Worm (Caenorhabditis elegans) whole organism, L4 larva: ENCODE data around the gene Y34B4A.2.

ENCODE experiments used
- F10B5.3 ChIP-seq: sonication (generic microtip); optimal IDR thresholded peaks from 2 replicates; lab custom pipeline; 2016; ENCODE audit warnings: mild to moderate bottlenecking, missing genetic modification characterization, missing compliant biosample characterization
- F37D6.2 ChIP-seq: sonication (generic microtip); optimal IDR thresholded peaks from 2 replicates; lab custom pipeline; 2016; ENCODE audit warnings: mild to moderate bottlenecking, missing genetic modification characterization, missing compliant biosample characterization
- F49E8.2 ChIP-seq: sonication (generic microtip); optimal IDR thresholded peaks from 2 replicates; lab custom pipeline; 2016; ENCODE audit warnings: missing compliant biosample characterization, mild to moderate bottlenecking, missing genetic modification characterization, borderline replicate concordance
- T20F7.1 ChIP-seq: fragments of 200-800 bp; sonication (Bioruptor generic); optimal IDR thresholded peaks from 2 replicates; lab custom pipeline; 2018; ENCODE audit warnings: mild to moderate bottlenecking, missing genetic modification characterization, missing compliant biosample characterization
- Y75B8A.6 ChIP-seq: fragments of 200-800 bp; sonication (Bioruptor generic); IDR thresholded peaks from 2 replicates; pipeline ENCODE4 v1.3.6; 2022; ENCODE audit warnings: missing genetic modification reagents, missing genetic modification characterization, missing compliant biosample characterization
- aly-2 ChIP-seq: sonication (generic microtip); optimal IDR thresholded peaks from 2 replicates; lab custom pipeline; 2018; ENCODE audit warnings: missing biosample characterization, missing genetic modification characterization
- ama-1 ChIP-seq: fragments of 150-350 bp; optimal IDR thresholded peaks from 2 replicates; lab custom pipeline; 2014; ENCODE audit warnings: inconsistent platforms, mixed read lengths
- arid-1 ChIP-seq: fragments of 200-800 bp; sonication (Bioruptor generic); conservative IDR thresholded peaks from 2 replicates; pipeline ENCODE4 v1.3.6; 2022; ENCODE audit warnings: missing genetic modification reagents, missing genetic modification characterization, missing compliant biosample characterization
- ceh-62 ChIP-seq: sonication (generic microtip); optimal IDR thresholded peaks from 2 replicates; lab custom pipeline; 2017; ENCODE audit warnings: missing biosample characterization, missing genetic modification characterization
- cey-2 ChIP-seq: sonication (generic microtip); optimal IDR thresholded peaks from 3 replicates; lab custom pipeline; 2017; ENCODE audit warnings: missing genetic modification characterization, mild to moderate bottlenecking, missing compliant biosample characterization, antibody characterized with exemption, borderline replicate concordance; ENCODE audit not compliant: insufficient read depth
- daf-16 ChIP-seq, 3 experiments: sonication (generic microtip); optimal IDR thresholded peaks; 2 replicates each; lab custom pipeline; 2016 to 2017; ENCODE audit warnings: missing genetic modification characterization in 3 of 3, missing genetic modification reagents in 3 of 3, mild to moderate bottlenecking in 2 of 3, missing compliant biosample characterization in 2 of 3, missing biosample characterization in 1 of 3, moderate library complexity in 1 of 3
- dmd-6 ChIP-seq: fragments of 200-800 bp; sonication (Bioruptor generic); IDR thresholded peaks from 2 replicates; pipeline ENCODE4 v1.3.6; 2022; ENCODE audit warnings: missing genetic modification reagents, missing genetic modification characterization, missing compliant biosample characterization
- dmd-8 ChIP-seq: fragments of 200-800 bp; sonication (Bioruptor generic); IDR thresholded peaks from 2 replicates; pipeline ENCODE4 v1.3.6; 2022; ENCODE audit warnings: missing genetic modification characterization, missing compliant biosample characterization
- dmd-9 ChIP-seq: fragments of 200-800 bp; sonication (Bioruptor generic); IDR thresholded peaks from 2 replicates; pipeline ENCODE4 v1.3.6; 2022; ENCODE audit warnings: missing genetic modification reagents, missing genetic modification characterization, missing compliant biosample characterization
- dve-1 ChIP-seq: sonication (generic microtip); optimal IDR thresholded peaks from 2 replicates; lab custom pipeline; 2017; ENCODE audit warnings: antibody characterized with exemption, mild to moderate bottlenecking, missing genetic modification characterization, missing compliant biosample characterization; ENCODE audit not compliant: insufficient read depth
- egl-43 ChIP-seq: fragments of 200-800 bp; sonication (Bioruptor generic); IDR thresholded peaks from 2 replicates; pipeline ENCODE4 v1.3.6; 2022; ENCODE audit warnings: missing genetic modification reagents, missing genetic modification characterization, missing compliant biosample characterization
- fkh-10 ChIP-seq: fragments of 150-350 bp; optimal IDR thresholded peaks from 2 replicates; lab custom pipeline; 2014; ENCODE audit warnings: missing biosample characterization, missing genetic modification reagents, missing genetic modification characterization
- fos-1 ChIP-seq: fragments of 150-350 bp; optimal IDR thresholded peaks from 2 replicates; lab custom pipeline; 2014; ENCODE audit warnings: missing biosample characterization, missing genetic modification characterization
- hif-1 ChIP-seq, 2 experiments: sonication (generic microtip); optimal IDR thresholded peaks; 2 replicates each; lab custom pipeline; 2016 to 2017; ENCODE audit warnings: missing compliant biosample characterization in 2 of 2, missing genetic modification characterization in 2 of 2, missing genetic modification reagents in 2 of 2, missing genotype in 2 of 2, mild to moderate bottlenecking in 1 of 2
- lim-7 ChIP-seq: fragments of 200-800 bp; sonication (Bioruptor generic); IDR thresholded peaks from 2 replicates; pipeline ENCODE4 v1.3.6; 2022; ENCODE audit warnings: missing genetic modification characterization, missing compliant biosample characterization
- lin-13 ChIP-seq: fragments of 150-350 bp; optimal IDR thresholded peaks from 2 replicates; lab custom pipeline; 2014; ENCODE audit warnings: missing biosample characterization, missing genetic modification reagents, missing genetic modification characterization
- lin-15B ChIP-seq: fragments of 150-350 bp; sonication (generic microtip); optimal IDR thresholded peaks from 3 replicates; lab custom pipeline; 2014; ENCODE audit warnings: missing biosample characterization, missing genetic modification characterization
- lin-38 ChIP-seq: fragments of 200-800 bp; sonication (Bioruptor generic); IDR thresholded peaks from 2 replicates; pipeline ENCODE4 v1.3.6; 2022; ENCODE audit warnings: missing genetic modification reagents, missing genetic modification characterization, missing compliant biosample characterization
- madf-5 ChIP-seq, 2 experiments: fragments of 200-800 bp; sonication (Bioruptor generic); IDR thresholded peaks; 2 replicates each; pipeline ENCODE4 v1.3.6; 2022; ENCODE audit warnings: missing compliant biosample characterization in 2 of 2, missing genetic modification characterization in 2 of 2
- mes-2 ChIP-seq: sonication (generic microtip); optimal IDR thresholded peaks from 2 replicates; lab custom pipeline; 2016; ENCODE audit warnings: missing genotype, mild to moderate bottlenecking, missing genetic modification characterization, missing compliant biosample characterization; ENCODE audit not compliant: poor library complexity, severe bottlenecking
- nhr-237 ChIP-seq: sonication (generic microtip); optimal IDR thresholded peaks from 2 replicates; lab custom pipeline; 2017; ENCODE audit warnings: missing biosample characterization, missing genetic modification characterization
- nhr-25 ChIP-seq: sonication (generic microtip); optimal IDR thresholded peaks from 2 replicates; lab custom pipeline; 2017; ENCODE audit warnings: missing genetic modification characterization, mild to moderate bottlenecking, missing compliant biosample characterization, antibody characterized with exemption, moderate library complexity, borderline replicate concordance; ENCODE audit not compliant: insufficient read depth
- nhr-28 ChIP-seq: fragments of 150-350 bp; optimal IDR thresholded peaks from 2 replicates; lab custom pipeline; 2014; ENCODE audit warnings: missing biosample characterization, missing genetic modification characterization
- nhr-41 ChIP-seq: fragments of 200-800 bp; sonication (Bioruptor generic); IDR thresholded peaks from 2 replicates; pipeline ENCODE4 v1.3.6; 2022; ENCODE audit warnings: missing genetic modification reagents, missing genetic modification characterization, missing compliant biosample characterization
- nhr-42 ChIP-seq: fragments of 200-800 bp; sonication (Bioruptor generic); IDR thresholded peaks from 2 replicates; pipeline ENCODE4 v1.3.6; 2022; ENCODE audit warnings: missing genetic modification characterization, missing compliant biosample characterization
- nhr-48 ChIP-seq: sonication (generic microtip); optimal IDR thresholded peaks from 2 replicates; lab custom pipeline; 2016; ENCODE audit warnings: mild to moderate bottlenecking, missing genetic modification characterization, missing compliant biosample characterization
- nhr-6 ChIP-seq: fragments of 150-350 bp; optimal IDR thresholded peaks from 2 replicates; lab custom pipeline; 2014; ENCODE audit warnings: missing biosample characterization, missing genetic modification characterization
- nhr-76 ChIP-seq: fragments of 150-350 bp; optimal IDR thresholded peaks from 2 replicates; lab custom pipeline; 2014; ENCODE audit warnings: missing biosample characterization, missing genetic modification characterization
- pha-4 ChIP-seq, 2 experiments: fragments of 150-350 bp in 1 of 2; fragments of 200-800 bp in 1 of 2; sonication (Bioruptor generic) in 1 of 2; IDR thresholded peaks in 1 of 2; optimal IDR thresholded peaks in 1 of 2; 2 replicates each; pipeline versions ENCODE4 v1.3.6 to Lab custom; 2014 to 2022; ENCODE audit warnings: missing genetic modification characterization in 2 of 2, missing genetic modification reagents in 2 of 2, missing biosample characterization in 1 of 2, missing compliant biosample characterization in 1 of 2
- pqm-1 ChIP-seq: sonication (generic microtip); optimal IDR thresholded peaks from 2 replicates; lab custom pipeline; 2017; ENCODE audit warnings: missing biosample characterization, missing genetic modification characterization
- saeg-2 ChIP-seq: fragments of 200-800 bp; sonication (Bioruptor generic); IDR thresholded peaks from 2 replicates; pipeline ENCODE4 v1.3.6; 2022; ENCODE audit warnings: missing genetic modification reagents, missing genetic modification characterization, missing compliant biosample characterization
- set-16 ChIP-seq: fragments of 200-800 bp; sonication (Bioruptor generic); IDR thresholded peaks from 2 replicates; pipeline ENCODE4 v1.3.6; 2022; ENCODE audit warnings: missing genetic modification reagents, missing genetic modification characterization, missing compliant biosample characterization
- vab-7 ChIP-seq: fragments of 200-800 bp; sonication (Bioruptor generic); IDR thresholded peaks from 2 replicates; pipeline ENCODE4 v1.3.6; 2022; ENCODE audit warnings: missing genetic modification reagents, missing genetic modification characterization, missing compliant biosample characterization
- zfp-2 ChIP-seq: sonication (generic microtip); optimal IDR thresholded peaks from 2 replicates; lab custom pipeline; 2016; ENCODE audit warnings: mild to moderate bottlenecking, missing genetic modification characterization, missing compliant biosample characterization
- zip-2 ChIP-seq: fragments of 150-350 bp; optimal IDR thresholded peaks from 2 replicates; lab custom pipeline; 2014; ENCODE audit warnings: missing biosample characterization, missing genetic modification characterization
- ztf-11 ChIP-seq: fragments of 150-350 bp; optimal IDR thresholded peaks from 2 replicates; lab custom pipeline; 2014; ENCODE audit warnings: missing biosample characterization, missing genetic modification characterization

The Y34B4A.2 gene

ce11 chrX:5323287-5323686 lies 44.0 kb downstream of the Y34B4A.2 start, which contains the start of gene sto-2:
Gene sto-2, minus strand, starts transcription at chrX:5323387.
- TF ChIP-seq F10B5.3, result no peak
- TF ChIP-seq ztf-11 (tag; lab: Kevin White, UChicago), result no peak
- TF ChIP-seq vab-7 (GFP tag; lab: Robert Waterston, UW), result no peak
- no peak for TF ChIP-seq mes-2 (tag; lab: Kevin White, UChicago)
- no peak for TF ChIP-seq daf-16 (GFP tag; optimal IDR thresholded peaks at IDR 0.05; lab: Kevin White, UChicago)
- no peak for TF ChIP-seq daf-16 (tag; optimal IDR thresholded peaks at IDR 0.05; lab: Kevin White, UChicago)

- TF ChIP-seq F49E8.2 (tag; lab: Kevin White, UChicago) (no peak), dmd-9 (GFP tag; lab: Robert Waterston, UW) (no peak), zip-2 (tag; lab: Kevin White, UChicago) (no peak), F37D6.2 (no peak), nhr-42 (GFP tag; lab: Robert Waterston, UW) (no peak), nhr-28 (tag; lab: Kevin White, UChicago) (peak; percentile 23), hif-1 (tag; optimal IDR thresholded peaks at IDR 0.05; lab: Kevin White, UChicago) (no peak), saeg-2 (GFP tag; lab: Robert Waterston, UW) (no peak), T20F7.1 (GFP tag; lab: Kevin White, UChicago) (no peak), dmd-6 (GFP tag; lab: Robert Waterston, UW) (peak; percentile 48), ztf-11 (tag; lab: Kevin White, UChicago) (no peak), pha-4 (GFP tag; IDR thresholded peaks at IDR 0.05; lab: Robert Waterston, UW) (no peak), pha-4 (tag; optimal IDR thresholded peaks at IDR 0.05; lab: Kevin White, UChicago) (no peak), ama-1 (no peak), aly-2 (tag; lab: Kevin White, UChicago) (no peak), egl-43 (GFP tag; lab: Robert Waterston, UW) (no peak), lim-7 (GFP tag; lab: Robert Waterston, UW) (no peak), dmd-8 (no peak), arid-1 (GFP tag; lab: Robert Waterston, UW) (no peak), set-16 (no peak), lin-13 (GFP tag; lab: Kevin White, UChicago) (no peak), Y75B8A.6 (GFP tag; lab: Robert Waterston, UW) (no peak), ceh-62 (tag; lab: Kevin White, UChicago) (no peak), F10B5.3 (no peak), nhr-25 (tag; lab: Kevin White, UChicago) (no peak), zfp-2 (no peak), nhr-6 (no peak), madf-5 (GFP tag; IDR thresholded peaks at IDR 0.05; lab: Robert Waterston, UW) (no peak), lin-15B (tag; lab: Kevin White, UChicago) (no peak), nhr-41 (GFP tag; lab: Robert Waterston, UW) (no peak), fkh-10 (no peak), nhr-237 (no peak), dve-1 (peak; percentile 48), pqm-1 (tag; lab: Kevin White, UChicago) (peak; percentile 63), nhr-48 (tag; lab: Kevin White, UChicago) (no peak), fos-1 (tag; lab: Kevin White, UChicago) (no peak), cey-2 (tag; lab: Kevin White, UChicago) (no peak), daf-16 (GFP tag; optimal IDR thresholded peaks at IDR 0.05; lab: Kevin White, UChicago) (no peak), daf-16 (tag; optimal IDR thresholded peaks at IDR 0.05; lab: Kevin White, UChicago) (peak; percentile 40), lin-38 (GFP tag; lab: Robert Waterston, UW) (no peak), nhr-76 (no peak)
These were observed 49.9 kb downstream of the Y34B4A.2 start, which contains the start of gene C26B9.5 for ce11 chrX:5329236-5329635. Gene C26B9.5, plus strand, starts transcription at chrX:5329479.
